Worm (Caenorhabditis elegans): ENCODE measurements around the gene ZK829.9.
A peak's percentile ranks its signal among the peaks of the same experiment; 100 is the strongest.

Gene ZK829.9

ce11 chrIV:12005090-12005770 lies 34.9 kb downstream of the ZK829.9 start (continued):
- TF ChIP-seq R02D3.7 (tag; optimal IDR thresholded peaks at IDR 0.05) (no peak), nhr-102 (tag; optimal IDR thresholded peaks at IDR 0.05) (no peak), arid-1 (GFP tag; conservative IDR thresholded peaks at IDR 0.05) (0 out of 2 replicates have a peak, but pooled peaks have one; percentile 29), ama-1 (optimal IDR thresholded peaks at IDR 0.05) (no peak), dmd-6 (GFP tag; IDR thresholded peaks at IDR 0.05) (peak; percentile 32; the same call in 1 of the 2 replicates), ztf-11 (tag; optimal IDR thresholded peaks at IDR 0.05) (no peak), spr-1 (tag; optimal IDR thresholded peaks at IDR 0.05) (no peak), unc-62 (GFP tag; optimal IDR thresholded peaks at IDR 0.05 in 1 of 2) (peak in 1 of 2 experiments; percentile 90), unc-62 (tag; optimal IDR thresholded peaks at IDR 0.05) (no peak), T20F7.1 (GFP tag; optimal IDR thresholded peaks at IDR 0.05) (no peak), mxl-3 (GFP tag; optimal IDR thresholded peaks at IDR 0.05) (no peak), lin-1 (GFP tag; IDR thresholded peaks at IDR 0.05) (no peak), ZK546.5 (tag; optimal IDR thresholded peaks at IDR 0.05) (no peak), gei-8 (GFP tag; optimal IDR thresholded peaks at IDR 0.05) (no peak), duxl-1 (tag; optimal IDR thresholded peaks at IDR 0.05; ENCODE audit: poor library complexity) (peak; percentile 34), hlh-30 (tag; optimal IDR thresholded peaks at IDR 0.05; ENCODE audit: insufficient read depth) (peak; percentile 54), lin-29 (GFP tag; IDR thresholded peaks at IDR 0.05) (no peak)

ce11 chrIV:12009046-12009674 lies 38.8 kb downstream of the ZK829.9 start:
- TF ChIP-seq lin-38 (GFP tag; IDR thresholded peaks at IDR 0.05) (no peak), T20F7.1 (GFP tag; optimal IDR thresholded peaks at IDR 0.05) (no peak), egl-27 (tag; optimal IDR thresholded peaks at IDR 0.05) (no peak), R02D3.7 (tag; optimal IDR thresholded peaks at IDR 0.05) (no peak), zfp-3 (GFP tag; conservative IDR thresholded peaks at IDR 0.05) (no peak), unc-62 (GFP tag; optimal IDR thresholded peaks at IDR 0.05 in 1 of 2) (peak in 1 of 2 experiments; percentile 98), unc-62 (tag; optimal IDR thresholded peaks at IDR 0.05) (no peak), fkh-10 (GFP tag; optimal IDR thresholded peaks at IDR 0.05) (no peak), unc-39 (tag; optimal IDR thresholded peaks at IDR 0.05) (no peak), dmd-6 (GFP tag; IDR thresholded peaks at IDR 0.05) (0 out of 2 replicates have a peak, but pooled peaks have one; percentile 6), hlh-30 (tag; optimal IDR thresholded peaks at IDR 0.05; ENCODE audit: insufficient read depth) (peak; percentile 23), hlh-11 (tag; optimal IDR thresholded peaks at IDR 0.05) (peak; percentile 20), tra-1 (GFP tag; IDR thresholded peaks at IDR 0.05) (no peak), daf-16 (GFP tag; optimal IDR thresholded peaks at IDR 0.05) (peak in 1 of 2 experiments; percentile 95), daf-16 (tag; optimal IDR thresholded peaks at IDR 0.05) (no peak), madf-9 (GFP tag; conservative IDR thresholded peaks at IDR 0.05) (no peak), daf-19 (GFP tag; conservative IDR thresholded peaks at IDR 0.05) (no peak)

ce11 chrIV:12010377-12010776 lies 40.0 kb downstream of the ZK829.9 start:
- TF ChIP-seq arid-1 (GFP tag; conservative IDR thresholded peaks at IDR 0.05) (no peak), snpc-1.2 (GFP tag; IDR thresholded peaks at IDR 0.05) (no peak), pha-4 (GFP tag; IDR thresholded peaks at IDR 0.05) (no peak), pha-4 (tag; optimal IDR thresholded peaks at IDR 0.05) (no peak), duxl-1 (tag; optimal IDR thresholded peaks at IDR 0.05; ENCODE audit: poor library complexity) (no peak), hlh-11 (tag; optimal IDR thresholded peaks at IDR 0.05) (peak; percentile 72), vab-7 (GFP tag; IDR thresholded peaks at IDR 0.05) (no peak), Y5F2A.4 (GFP tag; optimal IDR thresholded peaks at IDR 0.05) (no peak), D1046.2 (GFP tag; IDR thresholded peaks at IDR 0.05) (no peak), daf-16 (GFP tag; optimal IDR thresholded peaks at IDR 0.05) (peak in 1 of 2 experiments; percentile 54), daf-16 (tag; optimal IDR thresholded peaks at IDR 0.05) (no peak), zag-1 (tag; optimal IDR thresholded peaks at IDR 0.05) (no peak), mxl-2 (GFP tag; conservative IDR thresholded peaks at IDR 0.05) (no peak), unc-39 (tag; optimal IDR thresholded peaks at IDR 0.05) (no peak), daf-19 (GFP tag; conservative IDR thresholded peaks at IDR 0.05) (no peak), aha-1 (tag) (no peak), lir-3 (tag; optimal IDR thresholded peaks at IDR 0.05) (no peak), mep-1 (tag; optimal IDR thresholded peaks at IDR 0.05) (no peak), nhr-48 (tag; optimal IDR thresholded peaks at IDR 0.05) (no peak), madf-9 (GFP tag; conservative IDR thresholded peaks at IDR 0.05) (no peak), tag-97 (GFP tag; IDR thresholded peaks at IDR 0.05) (no peak), ZK337.2 (GFP tag; IDR thresholded peaks at IDR 0.05) (no peak), lin-1 (GFP tag; IDR thresholded peaks at IDR 0.05) (no peak), set-16 (GFP tag; IDR thresholded peaks at IDR 0.05) (peak; percentile 85), ZK546.5 (tag; optimal IDR thresholded peaks at IDR 0.05) (no peak), zfp-2 (tag; optimal IDR thresholded peaks at IDR 0.05) (no peak), mxl-3 (GFP tag; optimal IDR thresholded peaks at IDR 0.05) (peak; percentile 65), zip-2 (tag; optimal IDR thresholded peaks at IDR 0.05) (no peak)
